Fruit fly (Drosophila melanogaster) whole organism, embryonic: ENCODE measurements around the gene Gmppb.
A peak's percentile ranks its signal among the peaks of the same experiment; 100 is the strongest.

Source experiments
- ATbp ChIP-seq: fragments of 200-800 bp; sonication (Bioruptor generic); optimal IDR thresholded peaks from 2 replicates; lab custom pipeline; 2017; ENCODE audit warnings: missing biosample characterization, mild to moderate bottlenecking, missing genetic modification characterization, missing genetic modification reagents
- Atf3 ChIP-seq: fragments of 200-800 bp; sonication (Bioruptor generic); optimal IDR thresholded peaks from 3 replicates; lab custom pipeline; 2016; ENCODE audit warnings: missing biosample characterization, missing genetic modification characterization
- Bdp1 ChIP-seq: fragments of 200-800 bp; sonication (Bioruptor generic); optimal IDR thresholded peaks from 3 replicates; lab custom pipeline; 2016; ENCODE audit warnings: missing biosample characterization, missing genetic modification characterization
- CG10321 ChIP-seq: fragments of 200-800 bp; sonication (Bioruptor generic); IDR thresholded peaks from 2 replicates; pipeline ENCODE4 v1.3.6; 2022; ENCODE audit warnings: missing biosample characterization, missing genetic modification characterization
- CG11247 ChIP-seq: fragments of 200-800 bp; sonication (Bioruptor generic); IDR thresholded peaks from 2 replicates; pipeline ENCODE4 v1.3.6; 2022; ENCODE audit warnings: missing biosample characterization, missing genetic modification characterization
- CG11696 ChIP-seq: fragments of 200-800 bp; sonication (Bioruptor generic); IDR thresholded peaks from 2 replicates; pipeline ENCODE4 v1.3.6; 2022; ENCODE audit warnings: missing biosample characterization, missing genetic modification characterization
- CG12744 ChIP-seq: fragments of 200-800 bp; sonication (Bioruptor generic); optimal IDR thresholded peaks from 2 replicates; lab custom pipeline; 2016; ENCODE audit warnings: missing biosample characterization, missing genetic modification characterization
- CG16815 ChIP-seq: fragments of 200-800 bp; sonication (Bioruptor generic); optimal IDR thresholded peaks from 3 replicates; lab custom pipeline; 2017; ENCODE audit warnings: missing biosample characterization, mild to moderate bottlenecking, missing genetic modification characterization
- CG17359 ChIP-seq: fragments of 200-800 bp; sonication (Bioruptor generic); optimal IDR thresholded peaks from 3 replicates; lab custom pipeline; 2018; ENCODE audit warnings: missing biosample characterization, mild to moderate bottlenecking, missing genetic modification characterization, moderate library complexity
- CG1832 ChIP-seq: fragments of 200-800 bp; sonication (Bioruptor generic); optimal IDR thresholded peaks from 2 replicates; lab custom pipeline; 2017; ENCODE audit warnings: missing biosample characterization, mild to moderate bottlenecking, missing genetic modification characterization, inconsistent platforms
- CG2199 ChIP-seq: fragments of 200-800 bp; sonication (Bioruptor generic); IDR thresholded peaks from 3 replicates; pipeline ENCODE4 v1.3.6; 2022; ENCODE audit warnings: missing biosample characterization, missing genetic modification characterization
- CG31224 ChIP-seq: fragments of 200-800 bp; sonication (Bioruptor generic); IDR thresholded peaks from 2 replicates; pipeline ENCODE4 v1.3.6; 2022; ENCODE audit warnings: missing biosample characterization, missing genetic modification characterization
- CG31388 ChIP-seq: fragments of 200-800 bp; sonication (Bioruptor generic); optimal IDR thresholded peaks from 2 replicates; lab custom pipeline; 2016; ENCODE audit warnings: missing biosample characterization, missing genetic modification characterization
- CG6254 ChIP-seq: fragments of 200-800 bp; sonication (Bioruptor generic); optimal IDR thresholded peaks from 3 replicates; lab custom pipeline; 2017; ENCODE audit warnings: mild to moderate bottlenecking, missing biosample characterization, missing genetic modification reagents, missing genetic modification characterization
- CG6689 ChIP-seq: fragments of 200-800 bp; sonication (Bioruptor generic); IDR thresholded peaks from 2 replicates; pipeline ENCODE4 v1.3.6; 2022; ENCODE audit warnings: missing biosample characterization, missing genetic modification characterization
- CG7556 ChIP-seq: fragments of 200-800 bp; sonication (Bioruptor generic); optimal IDR thresholded peaks from 2 replicates; lab custom pipeline; 2017; ENCODE audit warnings: missing biosample characterization, mild to moderate bottlenecking, missing genetic modification characterization
- CG7839 ChIP-seq: fragments of 200-800 bp; sonication (Bioruptor generic); optimal IDR thresholded peaks from 3 replicates; lab custom pipeline; 2018; ENCODE audit warnings: missing biosample characterization, mild to moderate bottlenecking, missing genetic modification characterization, moderate library complexity
- CTCF ChIP-seq: fragments of 200-800 bp; sonication (Bioruptor generic); optimal IDR thresholded peaks from 2 replicates; lab custom pipeline; 2017; ENCODE audit warnings: missing biosample characterization, mild to moderate bottlenecking, missing genetic modification characterization, moderate library complexity
- D19B ChIP-seq: fragments of 200-800 bp; sonication (Bioruptor generic); optimal IDR thresholded peaks from 2 replicates; lab custom pipeline; 2017; ENCODE audit warnings: missing biosample characterization, mild to moderate bottlenecking, missing genetic modification characterization
- Elba2 ChIP-seq: fragments of 200-800 bp; sonication (Bioruptor generic); optimal IDR thresholded peaks from 3 replicates; lab custom pipeline; 2016; ENCODE audit warnings: missing biosample characterization, missing genetic modification characterization
- Fer2 ChIP-seq: fragments of 200-800 bp; sonication (Bioruptor generic); optimal IDR thresholded peaks from 2 replicates; lab custom pipeline; 2018; ENCODE audit warnings: missing biosample characterization, mild to moderate bottlenecking, missing genetic modification characterization, moderate library complexity
- Hr3 ChIP-seq: fragments of 200-800 bp; sonication (Bioruptor generic); optimal IDR thresholded peaks from 3 replicates; lab custom pipeline; 2016; ENCODE audit warnings: missing biosample characterization, missing genetic modification characterization
- Jarid2 ChIP-seq: fragments of 200-800 bp; sonication (Bioruptor generic); optimal IDR thresholded peaks from 3 replicates; lab custom pipeline; 2017; ENCODE audit warnings: mild to moderate bottlenecking, missing biosample characterization, missing genetic modification reagents, missing genetic modification characterization
- MBD-R2 ChIP-seq: fragments of 200-800 bp; sonication (Bioruptor generic); IDR thresholded peaks from 2 replicates; pipeline ENCODE4 v1.3.6; 2022; ENCODE audit warnings: missing biosample characterization, missing genetic modification characterization
- Sin3A ChIP-seq: fragments of >200 bp; optimal IDR thresholded peaks from 2 replicates; lab custom pipeline; 2018
- ac ChIP-seq: fragments of 200-800 bp; sonication (Bioruptor generic); optimal IDR thresholded peaks from 3 replicates; lab custom pipeline; 2017; ENCODE audit warnings: missing biosample characterization, mild to moderate bottlenecking, missing genetic modification characterization
- amos ChIP-seq: fragments of 200-800 bp; sonication (Bioruptor generic); IDR thresholded peaks from 2 replicates; pipeline ENCODE4 v1.3.6; 2022; ENCODE audit warnings: missing biosample characterization, missing genetic modification characterization; ENCODE audit not compliant: partially characterized antibody
- ase ChIP-seq: fragments of 200-800 bp; sonication (Bioruptor generic); IDR thresholded peaks from 3 replicates; pipeline ENCODE4 v1.3.6; 2022; ENCODE audit warnings: missing biosample characterization, missing genetic modification characterization
- az2 ChIP-seq: fragments of 200-800 bp; sonication (Bioruptor generic); optimal IDR thresholded peaks from 3 replicates; lab custom pipeline; 2016; ENCODE audit warnings: missing biosample characterization, missing genetic modification characterization
- crc ChIP-seq: fragments of 200-800 bp; sonication (Bioruptor generic); optimal IDR thresholded peaks from 2 replicates; lab custom pipeline; 2016; ENCODE audit warnings: missing biosample characterization, missing genetic modification characterization
- crol ChIP-seq: fragments of 200-800 bp; sonication (Bioruptor generic); IDR thresholded peaks from 2 replicates; pipeline ENCODE4 v1.3.6; 2022; ENCODE audit warnings: missing biosample characterization, missing genetic modification characterization
- gce ChIP-seq: fragments of 200-800 bp; sonication (Bioruptor generic); IDR thresholded peaks from 3 replicates; pipeline ENCODE4 v1.3.6; 2022; ENCODE audit warnings: missing biosample characterization, missing genetic modification characterization
- her ChIP-seq: fragments of 200-800 bp; sonication (Bioruptor generic); optimal IDR thresholded peaks from 2 replicates; lab custom pipeline; 2016; ENCODE audit warnings: missing biosample characterization, missing genetic modification characterization
- lov ChIP-seq, 2 experiments: fragments of 200-800 bp in 1 of 2; fragments of >200 bp in 1 of 2; sonication (Bioruptor generic) in 1 of 2; IDR thresholded peaks in 1 of 2; optimal IDR thresholded peaks in 1 of 2; 2 replicates in 1 of 2; 3 replicates in 1 of 2; pipeline versions ENCODE4 v1.3.6 to Lab custom; 2017 to 2022; ENCODE audit warnings: missing biosample characterization in 1 of 2, missing genetic modification characterization in 1 of 2
- nau ChIP-seq: fragments of 200-800 bp; sonication (Bioruptor generic); optimal IDR thresholded peaks from 3 replicates; lab custom pipeline; 2017; ENCODE audit warnings: missing biosample characterization, mild to moderate bottlenecking, missing genetic modification characterization, missing genetic modification reagents
- pros ChIP-seq: fragments of 200-800 bp; sonication (Bioruptor generic); optimal IDR thresholded peaks from 3 replicates; lab custom pipeline; 2019; ENCODE audit warnings: missing biosample characterization, mild to moderate bottlenecking, missing genetic modification characterization, moderate library complexity
- psq ChIP-seq: fragments of 200-800 bp; sonication (Bioruptor generic); optimal IDR thresholded peaks from 2 replicates; lab custom pipeline; 2017; ENCODE audit warnings: missing biosample characterization, missing genetic modification characterization
- sens ChIP-seq: fragments of 200-800 bp; sonication (Bioruptor generic); peaks from one replicate; lab custom pipeline; 2016; ENCODE audit warnings: missing biosample characterization, missing genetic modification characterization
- sisA ChIP-seq: fragments of 200-800 bp; sonication (Bioruptor generic); IDR thresholded peaks from 2 replicates; pipeline ENCODE4 v1.3.6; 2022; ENCODE audit warnings: missing biosample characterization, missing genetic modification characterization
- slbo ChIP-seq: fragments of 200-800 bp; sonication (Bioruptor generic); IDR thresholded peaks from 2 replicates; pipeline ENCODE4 v1.3.6; 2022; ENCODE audit warnings: missing biosample characterization, missing genetic modification characterization
- so ChIP-seq: fragments of 200-800 bp; sonication (Bioruptor generic); IDR thresholded peaks from 3 replicates; pipeline ENCODE4 v1.3.6; 2022; ENCODE audit warnings: missing biosample characterization, missing genetic modification characterization
- stwl ChIP-seq: fragments of 200-800 bp; sonication (Bioruptor generic); optimal IDR thresholded peaks from 3 replicates; lab custom pipeline; 2018; ENCODE audit warnings: missing biosample characterization, mild to moderate bottlenecking, missing genetic modification characterization, moderate library complexity
- tll ChIP-seq, 2 experiments: fragments of 200-800 bp in 1 of 2; fragments of >200 bp in 1 of 2; sonication (Bioruptor generic) in 1 of 2; optimal IDR thresholded peaks; 2 replicates each; lab custom pipeline; 2017 to 2019; ENCODE audit warnings: missing biosample characterization in 2 of 2, missing genetic modification characterization in 2 of 2, mild to moderate bottlenecking in 1 of 2, moderate library complexity in 1 of 2
- trem ChIP-seq: fragments of 200-800 bp; optimal IDR thresholded peaks from 3 replicates; lab custom pipeline; 2019; ENCODE audit warnings: missing biosample characterization, mild to moderate bottlenecking, missing genetic modification characterization, moderate library complexity
- ttk ChIP-seq: fragments of 200-800 bp; sonication (Bioruptor generic); IDR thresholded peaks from 2 replicates; pipeline ENCODE4 v2.1.2; 2022; ENCODE audit warnings: missing biosample characterization, missing genetic modification characterization
- unpg ChIP-seq: fragments of 200-800 bp; sonication (Bioruptor generic); optimal IDR thresholded peaks from 3 replicates; lab custom pipeline; 2018; ENCODE audit warnings: missing biosample characterization, mild to moderate bottlenecking, missing genetic modification characterization, moderate library complexity
- usp ChIP-seq: fragments of >200 bp; optimal IDR thresholded peaks from 2 replicates; lab custom pipeline; 2017; ENCODE audit warnings: missing biosample characterization, missing genetic modification characterization
- vvl ChIP-seq: fragments of 200-800 bp; sonication (Bioruptor generic); IDR thresholded peaks from 2 replicates; pipeline ENCODE4 v1.3.6; 2022; ENCODE audit warnings: missing biosample characterization, missing genetic modification characterization
- yki ChIP-seq: fragments of >200 bp; optimal IDR thresholded peaks from 3 replicates; lab custom pipeline; 2018

Gmppb gene

dm6 chr3R:4825188-4825587 lies 13.9 kb downstream of the Gmppb start (continued):
- no peak for TF ChIP-seq CG31388

DNA sequence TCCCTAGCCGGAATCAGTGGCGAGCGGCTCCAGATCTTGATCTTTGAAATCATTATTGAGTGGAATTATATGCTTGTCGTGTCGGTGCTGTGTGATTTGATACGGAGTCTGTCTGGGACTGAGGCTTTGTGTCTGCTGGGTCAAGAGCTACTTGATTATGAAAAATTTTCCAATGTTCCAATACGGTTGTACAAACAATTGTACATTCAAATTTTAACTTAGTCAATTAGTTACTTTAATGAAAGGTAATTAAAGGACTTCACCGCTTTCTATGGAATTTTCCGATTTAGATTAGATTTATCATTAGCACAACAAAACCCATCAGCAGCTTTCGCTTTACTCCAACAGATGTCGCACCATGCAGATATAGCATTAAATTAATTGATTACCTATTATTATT lies 19.2 kb downstream of the Gmppb start, which contains the start of gene CG14658:
TSS of gene CG14658 (minus strand) at position 101 of the 400 bp plus-strand sequence.
- TF ChIP-seq sens: peak; percentile 14
- no peak for TF ChIP-seq psq (GFP tag; lab: Kevin White, UChicago)
- peak; percentile 9 for TF ChIP-seq CTCF (GFP tag; lab: Kevin White, UChicago)

DNA sequence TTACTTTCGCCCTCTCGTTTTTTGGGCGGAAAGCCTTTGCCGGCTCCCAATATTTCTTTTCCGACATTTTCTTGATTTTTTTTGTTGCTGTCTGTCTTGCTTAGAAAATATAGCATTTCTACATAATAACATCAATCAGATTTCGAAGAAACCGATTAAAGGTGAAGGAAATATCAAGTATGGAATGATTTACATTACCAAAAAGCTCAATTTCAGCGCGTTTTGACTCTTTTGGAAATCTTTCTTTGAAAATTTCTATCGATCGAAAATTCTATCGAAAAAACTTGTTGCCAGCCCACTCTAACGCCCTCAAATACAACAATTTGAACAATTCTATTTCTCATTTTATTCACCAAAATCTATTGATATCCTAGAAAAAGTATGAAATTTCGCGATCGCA lies 20.0 kb downstream of the Gmppb start, which contains the start of gene CG14659:
TSS of gene CG14659 (minus strand) at position 101 of the 400 bp plus-strand sequence.
- TF ChIP-seq amos (no peak), MBD-R2 (no peak), CG31388 (no peak), Atf3 (GFP tag; lab: Kevin White, UChicago) (no peak), unpg (GFP tag; lab: Kevin White, UChicago) (no peak), Fer2 (tag; lab: Kevin White, UChicago) (no peak), CG2199 (no peak), crc (GFP tag; lab: Kevin White, UChicago) (no peak), ttk (GFP tag; lab: Robert Waterston, UW) (no peak), Elba2 (GFP tag; lab: Kevin White, UChicago) (no peak), CG7839 (tag; lab: Kevin White, UChicago) (no peak), tll (GFP tag; optimal IDR thresholded peaks at IDR 0.05; lab: Kevin White, UChicago) (no peak), Sin3A (no peak), slbo (GFP tag; lab: Robert Waterston, UW) (no peak), Hr3 (no peak)
- TF ChIP-seq, all 482 proteins: peak for 0

DNA sequence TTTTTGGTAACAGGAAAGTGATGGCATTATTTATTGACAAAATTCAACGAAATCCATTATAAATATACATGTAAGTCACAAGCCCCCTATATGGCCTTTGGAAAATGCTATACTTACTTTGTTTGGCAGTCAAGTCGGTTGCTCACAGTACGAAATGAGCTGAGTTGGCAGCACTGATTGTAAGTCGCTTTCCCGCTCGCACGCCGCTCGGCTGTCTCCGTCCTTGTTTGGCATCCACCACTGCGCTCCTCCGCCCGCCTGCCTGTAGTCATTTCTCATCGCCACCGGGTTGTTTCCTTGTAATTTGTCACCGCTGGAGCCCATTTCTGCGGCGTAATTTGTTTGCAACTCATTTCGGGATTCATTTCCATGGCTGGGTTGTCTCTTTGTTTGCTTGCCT lies 22.4 kb downstream of the Gmppb start:
- TF ChIP-seq CG17359 (no peak), stwl (tag; lab: Kevin White, UChicago) (peak; percentile 95), ase (GFP tag; lab: Robert Waterston, UW) (no peak), CG11247 (no peak), pros (GFP tag; lab: Kevin White, UChicago) (no peak), nau (GFP tag; lab: Kevin White, UChicago) (no peak), ac (no peak), usp (GFP tag; lab: Kevin White, UChicago) (no peak), sisA (GFP tag; lab: Robert Waterston, UW) (no peak), vvl (GFP tag; lab: Robert Waterston, UW) (no peak), Bdp1 (GFP tag; lab: Kevin White, UChicago) (no peak), az2 (GFP tag; lab: Kevin White, UChicago) (no peak), CG16815 (GFP tag; lab: Kevin White, UChicago) (no peak), CG6254 (GFP tag; lab: Kevin White, UChicago) (no peak), her (GFP tag; lab: Kevin White, UChicago) (no peak), ttk (GFP tag; lab: Robert Waterston, UW) (no peak), lov (optimal IDR thresholded peaks at IDR 0.05; lab: Kevin White, UChicago) (no peak), lov (GFP tag; IDR thresholded peaks at IDR 0.05; lab: Robert Waterston, UW) (no peak), yki (no peak), trem (peak; percentile 99), so (GFP tag; lab: Robert Waterston, UW) (no peak), Jarid2 (GFP tag; lab: Kevin White, UChicago) (peak; percentile 33), D19B (GFP tag; lab: Kevin White, UChicago) (no peak), CG1832 (GFP tag; lab: Kevin White, UChicago) (peak; percentile 82), gce (GFP tag; lab: Robert Waterston, UW) (no peak), CG6689 (GFP tag; lab: Robert Waterston, UW) (no peak), CG31224 (GFP tag; lab: Robert Waterston, UW) (no peak), crol (GFP tag; lab: Robert Waterston, UW) (peak; percentile 61), CG11696 (GFP tag; lab: Robert Waterston, UW) (no peak), sens (peak; percentile 53), ATbp (no peak), CG12744 (GFP tag; lab: Kevin White, UChicago) (no peak), CG10321 (peak; percentile 74), CG7556 (GFP tag; lab: Kevin White, UChicago) (no peak)
